Worm (Caenorhabditis elegans) whole organism, L4 larva: ENCODE data around the gene zag-1.

Experiments used
- T26A8.4 ChIP-seq: fragments of 200-800 bp; sonication (Bioruptor generic); IDR thresholded peaks from 2 replicates; pipeline ENCODE4 v1.3.6; 2022; ENCODE audit warnings: missing genetic modification characterization, missing compliant biosample characterization
- Y48G9A.11 ChIP-seq: fragments of 200-800 bp; sonication (Bioruptor generic); IDR thresholded peaks from 2 replicates; pipeline ENCODE4 v1.3.6; 2022; ENCODE audit warnings: missing genetic modification reagents, missing genetic modification characterization, missing compliant biosample characterization
- aly-2 ChIP-seq: sonication (generic microtip); optimal IDR thresholded peaks from 2 replicates; lab custom pipeline; 2018; ENCODE audit warnings: missing biosample characterization, missing genetic modification characterization
- ama-1 ChIP-seq: fragments of 150-350 bp; optimal IDR thresholded peaks from 2 replicates; lab custom pipeline; 2014; ENCODE audit warnings: inconsistent platforms, mixed read lengths
- ceh-44 ChIP-seq: fragments of 200-800 bp; sonication (Bioruptor generic); IDR thresholded peaks from 2 replicates; pipeline ENCODE4 v1.3.6; 2022; ENCODE audit warnings: missing genetic modification reagents, missing genetic modification characterization, missing compliant biosample characterization
- ctbp-1 ChIP-seq: fragments of 200-800 bp; sonication (Bioruptor generic); IDR thresholded peaks from 2 replicates; pipeline ENCODE4 v1.3.6; 2022; ENCODE audit warnings: missing genetic modification reagents, missing genetic modification characterization, missing compliant biosample characterization
- daf-8 ChIP-seq: fragments of 200-800 bp; sonication (Bioruptor generic); IDR thresholded peaks from 2 replicates; pipeline ENCODE4 v1.3.6; 2022; ENCODE audit warnings: missing genetic modification characterization, missing compliant biosample characterization
- dmd-6 ChIP-seq: fragments of 200-800 bp; sonication (Bioruptor generic); IDR thresholded peaks from 2 replicates; pipeline ENCODE4 v1.3.6; 2022; ENCODE audit warnings: missing genetic modification reagents, missing genetic modification characterization, missing compliant biosample characterization
- dmd-9 ChIP-seq: fragments of 200-800 bp; sonication (Bioruptor generic); IDR thresholded peaks from 2 replicates; pipeline ENCODE4 v1.3.6; 2022; ENCODE audit warnings: missing genetic modification reagents, missing genetic modification characterization, missing compliant biosample characterization
- duxl-1 ChIP-seq: sonication (generic microtip); optimal IDR thresholded peaks from 2 replicates; lab custom pipeline; 2016; ENCODE audit warnings: mild to moderate bottlenecking, missing genetic modification characterization, moderate library complexity, missing compliant biosample characterization; ENCODE audit not compliant: poor library complexity
- dve-1 ChIP-seq: sonication (generic microtip); optimal IDR thresholded peaks from 2 replicates; lab custom pipeline; 2017; ENCODE audit warnings: antibody characterized with exemption, mild to moderate bottlenecking, missing genetic modification characterization, missing compliant biosample characterization; ENCODE audit not compliant: insufficient read depth
- egl-43 ChIP-seq: fragments of 200-800 bp; sonication (Bioruptor generic); IDR thresholded peaks from 2 replicates; pipeline ENCODE4 v1.3.6; 2022; ENCODE audit warnings: missing genetic modification reagents, missing genetic modification characterization, missing compliant biosample characterization
- fos-1 ChIP-seq: fragments of 150-350 bp; optimal IDR thresholded peaks from 2 replicates; lab custom pipeline; 2014; ENCODE audit warnings: missing biosample characterization, missing genetic modification characterization
- gei-8 ChIP-seq: fragments of 200-800 bp; sonication (Bioruptor generic); optimal IDR thresholded peaks from 2 replicates; lab custom pipeline; 2018; ENCODE audit warnings: mild to moderate bottlenecking, missing genetic modification characterization, missing compliant biosample characterization
- hlh-11 ChIP-seq: fragments of 200-800 bp; sonication (Bioruptor generic); optimal IDR thresholded peaks from 2 replicates; lab custom pipeline; 2018; ENCODE audit warnings: mild to moderate bottlenecking, missing genetic modification characterization, missing compliant biosample characterization
- hlh-30 ChIP-seq: sonication (generic microtip); optimal IDR thresholded peaks from 2 replicates; lab custom pipeline; 2017; ENCODE audit warnings: antibody characterized with exemption, mild to moderate bottlenecking, missing genetic modification characterization, missing compliant biosample characterization; ENCODE audit not compliant: insufficient read depth
- jun-1 ChIP-seq: fragments of 150-350 bp; optimal IDR thresholded peaks from 2 replicates; lab custom pipeline; 2014; ENCODE audit warnings: missing biosample characterization, missing genetic modification reagents, missing genetic modification characterization
- madf-9 ChIP-seq: fragments of 200-800 bp; sonication (Bioruptor generic); conservative IDR thresholded peaks from 2 replicates; pipeline ENCODE4 v1.3.6; 2022; ENCODE audit warnings: missing genetic modification reagents, missing genetic modification characterization, missing compliant biosample characterization
- mdl-1 ChIP-seq, 2 experiments: fragments of 150-350 bp in 1 of 2; sonication (generic microtip) in 1 of 2; optimal IDR thresholded peaks; 2 replicates each; lab custom pipeline; 2014 to 2017; ENCODE audit warnings: missing biosample characterization in 2 of 2, missing genetic modification characterization in 2 of 2
- mep-1 ChIP-seq: fragments of 150-350 bp; sonication (generic microtip); optimal IDR thresholded peaks from 3 replicates; lab custom pipeline; 2014; ENCODE audit warnings: missing biosample characterization, missing genetic modification characterization
- mes-2 ChIP-seq: sonication (generic microtip); optimal IDR thresholded peaks from 2 replicates; lab custom pipeline; 2016; ENCODE audit warnings: missing genotype, mild to moderate bottlenecking, missing genetic modification characterization, missing compliant biosample characterization; ENCODE audit not compliant: poor library complexity, severe bottlenecking
- mxl-3 ChIP-seq: fragments of 200-800 bp; sonication (Bioruptor generic); optimal IDR thresholded peaks from 2 replicates; lab custom pipeline; 2018; ENCODE audit warnings: mild to moderate bottlenecking, missing genetic modification characterization, missing compliant biosample characterization
- nhr-102 ChIP-seq: sonication (generic microtip); optimal IDR thresholded peaks from 2 replicates; lab custom pipeline; 2016; ENCODE audit warnings: mild to moderate bottlenecking, missing genetic modification characterization, moderate library complexity, missing compliant biosample characterization
- nhr-11 ChIP-seq: fragments of 150-350 bp; optimal IDR thresholded peaks from 2 replicates; lab custom pipeline; 2014; ENCODE audit warnings: missing biosample characterization, missing genetic modification characterization
- nhr-111 ChIP-seq: fragments of 200-800 bp; sonication (Bioruptor generic); optimal IDR thresholded peaks from 2 replicates; lab custom pipeline; 2018; ENCODE audit warnings: mild to moderate bottlenecking, missing genetic modification characterization, missing compliant biosample characterization
- nhr-237 ChIP-seq: sonication (generic microtip); optimal IDR thresholded peaks from 2 replicates; lab custom pipeline; 2017; ENCODE audit warnings: missing biosample characterization, missing genetic modification characterization
- nhr-25 ChIP-seq: sonication (generic microtip); optimal IDR thresholded peaks from 2 replicates; lab custom pipeline; 2017; ENCODE audit warnings: missing genetic modification characterization, mild to moderate bottlenecking, missing compliant biosample characterization, antibody characterized with exemption, moderate library complexity, borderline replicate concordance; ENCODE audit not compliant: insufficient read depth
- nhr-28 ChIP-seq: fragments of 150-350 bp; optimal IDR thresholded peaks from 2 replicates; lab custom pipeline; 2014; ENCODE audit warnings: missing biosample characterization, missing genetic modification characterization
- nhr-6 ChIP-seq: fragments of 150-350 bp; optimal IDR thresholded peaks from 2 replicates; lab custom pipeline; 2014; ENCODE audit warnings: missing biosample characterization, missing genetic modification characterization
- php-3 ChIP-seq: fragments of 200-800 bp; sonication (Bioruptor generic); IDR thresholded peaks from 2 replicates; pipeline ENCODE4 v1.3.6; 2022; ENCODE audit warnings: missing genetic modification reagents, missing genetic modification characterization, missing compliant biosample characterization
- saeg-2 ChIP-seq: fragments of 200-800 bp; sonication (Bioruptor generic); IDR thresholded peaks from 2 replicates; pipeline ENCODE4 v1.3.6; 2022; ENCODE audit warnings: missing genetic modification reagents, missing genetic modification characterization, missing compliant biosample characterization
- set-16 ChIP-seq: fragments of 200-800 bp; sonication (Bioruptor generic); IDR thresholded peaks from 2 replicates; pipeline ENCODE4 v1.3.6; 2022; ENCODE audit warnings: missing genetic modification reagents, missing genetic modification characterization, missing compliant biosample characterization
- tag-97 ChIP-seq: fragments of 200-800 bp; sonication (Bioruptor generic); IDR thresholded peaks from 2 replicates; pipeline ENCODE4 v1.3.6; 2022; ENCODE audit warnings: missing genetic modification characterization, missing compliant biosample characterization
- tra-1 ChIP-seq: fragments of 200-800 bp; sonication (Bioruptor generic); IDR thresholded peaks from 2 replicates; pipeline ENCODE4 v1.3.6; 2022; ENCODE audit warnings: missing genetic modification reagents, missing genetic modification characterization, missing compliant biosample characterization
- unc-130 ChIP-seq: sonication (generic microtip); optimal IDR thresholded peaks from 2 replicates; lab custom pipeline; 2016; ENCODE audit warnings: missing genetic modification reagents, missing genetic modification characterization, missing compliant biosample characterization
- unc-62 ChIP-seq, 3 experiments: fragments of 150-350 bp in 1 of 3; sonication (generic microtip); optimal IDR thresholded peaks in 2 of 3; peaks in 1 of 3; 1 replicate in 1 of 3; 2 replicates in 2 of 3; lab custom pipeline; 2014 to 2017; ENCODE audit warnings: missing biosample characterization in 3 of 3, missing genetic modification characterization in 3 of 3, missing genetic modification reagents in 3 of 3, missing genotype in 1 of 3
- zag-1 ChIP-seq: fragments of 150-350 bp; optimal IDR thresholded peaks from 2 replicates; lab custom pipeline; 2014; ENCODE audit warnings: missing biosample characterization, missing genetic modification characterization
- zip-11 ChIP-seq: fragments of 200-800 bp; sonication (Bioruptor generic); IDR thresholded peaks from 2 replicates; pipeline ENCODE4 v1.3.6; 2022; ENCODE audit warnings: missing genetic modification characterization, missing compliant biosample characterization
- zip-2 ChIP-seq: fragments of 150-350 bp; optimal IDR thresholded peaks from 2 replicates; lab custom pipeline; 2014; ENCODE audit warnings: missing biosample characterization, missing genetic modification characterization

The zag-1 gene

ce11 chrIV:3888963-3889362 is 33.3 kb downstream of the zag-1 start, which contains the start of gene oac-21:
oac-21 (plus strand) TSS chrIV:3889263.
- no peak for TF ChIP-seq egl-43 (GFP tag; lab: Robert Waterston, UW)
- TF ChIP-seq ceh-44: no peak
- no peak for TF ChIP-seq zip-2 (tag; lab: Kevin White, UChicago)
- TF ChIP-seq saeg-2 (GFP tag; lab: Robert Waterston, UW): no peak
- no peak for TF ChIP-seq zip-11 (GFP tag; lab: Robert Waterston, UW)
- TF ChIP-seq unc-130 (GFP tag; lab: Kevin White, UChicago): no peak
- no peak for TF ChIP-seq mep-1 (tag; lab: Kevin White, UChicago)
- no peak for TF ChIP-seq gei-8 (GFP tag; lab: Kevin White, UChicago)
- TF ChIP-seq nhr-102: no peak
- TF ChIP-seq mdl-1 (tag; optimal IDR thresholded peaks at IDR 0.05; lab: Kevin White, UChicago): no peak
- no peak for TF ChIP-seq nhr-28

ce11 chrIV:3892027-3892426 is 36.4 kb downstream of the zag-1 start, which contains the start of gene F56D6.9:
F56D6.9 (plus strand) TSS chrIV:3892327.
- TF ChIP-seq set-16 (no peak), ctbp-1 (GFP tag; lab: Robert Waterston, UW) (no peak), dmd-9 (GFP tag; lab: Robert Waterston, UW) (no peak), nhr-25 (no peak), mdl-1 (tag; optimal IDR thresholded peaks at IDR 0.05; lab: Kevin White, UChicago) (no peak), nhr-111 (GFP tag; lab: Kevin White, UChicago) (no peak), nhr-6 (tag; lab: Kevin White, UChicago) (no peak), saeg-2 (GFP tag; lab: Robert Waterston, UW) (no peak), ama-1 (lab: Kevin White, UChicago) (no peak), daf-8 (GFP tag; lab: Robert Waterston, UW) (no peak), nhr-102 (no peak), Y48G9A.11 (no peak)

ce11 chrIV:3894004-3894480 is 38.4 kb downstream of the zag-1 start, which contains the start of gene F56D6.8:
F56D6.8 (minus strand) TSS chrIV:3894430.
- peak in 1 of 2 experiments; percentile 74 for TF ChIP-seq unc-62 (GFP tag; optimal IDR thresholded peaks at IDR 0.05 in 1 of 2; lab: Kevin White, UChicago)
- TF ChIP-seq unc-62 (tag; optimal IDR thresholded peaks at IDR 0.05; lab: Kevin White, UChicago): no peak
- TF ChIP-seq hlh-30 (tag; lab: Kevin White, UChicago): no peak

- TF ChIP-seq mxl-3 (GFP tag; lab: Kevin White, UChicago): no peak
- TF ChIP-seq madf-9 (GFP tag; lab: Robert Waterston, UW): no peak
- no peak for TF ChIP-seq dmd-9 (GFP tag; lab: Robert Waterston, UW)
- no peak for TF ChIP-seq mep-1 (tag; lab: Kevin White, UChicago)
- no peak for TF ChIP-seq mes-2
- TF ChIP-seq zag-1 (tag; lab: Kevin White, UChicago): no peak
- no peak for TF ChIP-seq unc-130 (GFP tag; lab: Kevin White, UChicago)
- TF ChIP-seq tag-97 (GFP tag; lab: Robert Waterston, UW): no peak
Observed at ce11 chrIV:3894770-3895169, 39.1 kb downstream of the zag-1 start, which contains the start of gene dct-8. dct-8 (plus strand) TSS chrIV:3895070.

ce11 chrIV:3899719-3900554 is 44.3 kb downstream of the zag-1 start, which contains the start of gene srz-62:
srz-62 (plus strand) TSS chrIV:3900504.
- TF ChIP-seq T26A8.4 (GFP tag; lab: Robert Waterston, UW): no peak
- no peak for TF ChIP-seq aly-2 (tag; lab: Kevin White, UChicago)
- TF ChIP-seq fos-1: peak; percentile 87
- TF ChIP-seq duxl-1 (tag; lab: Kevin White, UChicago): peak; percentile 47
- peak; percentile 95 for TF ChIP-seq tra-1 (GFP tag; lab: Robert Waterston, UW)
- peak; percentile 98 for TF ChIP-seq php-3 (GFP tag; lab: Robert Waterston, UW)
- peak; percentile 99 for TF ChIP-seq dmd-6 (GFP tag; lab: Robert Waterston, UW)
- TF ChIP-seq unc-62 (GFP tag; optimal IDR thresholded peaks at IDR 0.05 in 1 of 2; lab: Kevin White, UChicago): peak in 1 of 2 experiments; percentile 63
- no peak for TF ChIP-seq unc-62 (tag; optimal IDR thresholded peaks at IDR 0.05; lab: Kevin White, UChicago)
- TF ChIP-seq zag-1 (tag; lab: Kevin White, UChicago): no peak
- TF ChIP-seq nhr-11 (tag; lab: Kevin White, UChicago): no peak
- TF ChIP-seq nhr-6 (tag; lab: Kevin White, UChicago): peak; percentile 75
- TF ChIP-seq saeg-2 (GFP tag; lab: Robert Waterston, UW): no peak
- TF ChIP-seq hlh-11 (tag; lab: Kevin White, UChicago): peak; percentile 86
- peak in 1 of 2 experiments; percentile 70 for TF ChIP-seq mdl-1 (tag; optimal IDR thresholded peaks at IDR 0.05; lab: Kevin White, UChicago)
- no peak for TF ChIP-seq mes-2
- no peak for TF ChIP-seq dve-1 (tag; lab: Kevin White, UChicago)
- no peak for TF ChIP-seq nhr-237
- peak; percentile 80 for TF ChIP-seq jun-1
